Fruit fly (Drosophila melanogaster) whole organism: ENCODE data around the gene CG9512.

Experiments
- CG8478 ChIP-seq: fragments of >200 bp; optimal IDR thresholded peaks from 2 replicates; lab custom pipeline; 2018; ENCODE audit warnings: inconsistent platforms
- Dll ChIP-seq: fragments of >200 bp; optimal IDR thresholded peaks from 2 replicates; lab custom pipeline; 2017
- EcR ChIP-seq, 2 experiments: fragments of >200 bp; optimal IDR thresholded peaks; 2 replicates each; lab custom pipeline; 2017; ENCODE audit warnings: missing biosample characterization in 2 of 2, missing genetic modification characterization in 2 of 2, missing genetic modification reagents in 2 of 2
- pan ChIP-seq: fragments of >200 bp; optimal IDR thresholded peaks from 2 replicates; lab custom pipeline; 2017
- psq ChIP-seq: fragments of >200 bp; optimal IDR thresholded peaks from 2 replicates; lab custom pipeline; 2017
- usp ChIP-seq: fragments of >200 bp; optimal IDR thresholded peaks from 2 replicates; lab custom pipeline; 2017; ENCODE audit warnings: missing biosample characterization, missing genetic modification characterization, mixed read lengths

Gene CG9512

dm6 chrX:14862494-14862893 is 42.9 kb downstream of the CG9512 start:
- TF ChIP-seq EcR (GFP tag; optimal IDR thresholded peaks at IDR 0.05; lab: Kevin White, UChicago) (no peak), usp (GFP tag; lab: Kevin White, UChicago) (no peak), CG8478 (no peak), pan (lab: Kevin White, UChicago) (no peak), psq (no peak), Dll (lab: Kevin White, UChicago) (no peak)

- TF ChIP-seq pan (lab: Kevin White, UChicago) (no peak), usp (GFP tag; lab: Kevin White, UChicago) (no peak)
Observed at dm6 chrX:14858951-14859350, 46.4 kb downstream of the CG9512 start, which contains the start of gene CG46399. TSS of gene CG46399 (plus strand) at chrX:14859251.

dm6 chrX:14857883-14858282 is 47.5 kb downstream of the CG9512 start:
- TF ChIP-seq Dll (lab: Kevin White, UChicago) (no peak), pan (lab: Kevin White, UChicago) (no peak), EcR (GFP tag; optimal IDR thresholded peaks at IDR 0.05; lab: Kevin White, UChicago) (no peak), CG8478 (no peak), psq (no peak), usp (GFP tag; lab: Kevin White, UChicago) (no peak)

dm6 chrX:14856261-14856660 is 49.1 kb downstream of the CG9512 start, which contains the start of gene CG9519:
TSS of gene CG9519 (minus strand) at chrX:14856361.
- TF ChIP-seq psq = no peak

dm6 chrX:14853153-14853672 is 52.1 kb downstream of the CG9512 start, which contains the start of gene CG9521:
TSS of gene CG9521 (minus strand) at chrX:14853269.
- no peak for TF ChIP-seq psq
- no peak for TF ChIP-seq pan (lab: Kevin White, UChicago)
- no peak for TF ChIP-seq EcR (GFP tag; optimal IDR thresholded peaks at IDR 0.05; lab: Kevin White, UChicago)
- no peak for TF ChIP-seq Dll (lab: Kevin White, UChicago)
- TF ChIP-seq CG8478 = no peak
- no peak for TF ChIP-seq usp (GFP tag; lab: Kevin White, UChicago)
